Worm (Caenorhabditis elegans) whole organism, L4 larva: ENCODE measurements around the gene mep-1.
A peak's percentile ranks its signal among the peaks of the same experiment; 100 is the strongest.

ENCODE experiments used
- F37D6.2 ChIP-seq: sonication (generic microtip); optimal IDR thresholded peaks from 2 replicates; lab custom pipeline; 2016; ENCODE audit warnings: mild to moderate bottlenecking, missing genetic modification characterization, missing compliant biosample characterization
- aha-1 ChIP-seq: fragments of 150-350 bp; peaks from one replicate; lab custom pipeline; 2014; ENCODE audit warnings: missing biosample characterization, missing genetic modification characterization
- ceh-28 ChIP-seq: fragments of 150-350 bp; optimal IDR thresholded peaks from 2 replicates; lab custom pipeline; 2014; ENCODE audit warnings: missing biosample characterization, missing genetic modification reagents, missing genetic modification characterization
- daf-19 ChIP-seq: fragments of 200-800 bp; sonication (Bioruptor generic); conservative IDR thresholded peaks from 2 replicates; pipeline ENCODE4 v1.3.6; 2022; ENCODE audit warnings: missing genetic modification characterization, missing compliant biosample characterization
- mxl-3 ChIP-seq: fragments of 200-800 bp; sonication (Bioruptor generic); optimal IDR thresholded peaks from 2 replicates; lab custom pipeline; 2018; ENCODE audit warnings: mild to moderate bottlenecking, missing genetic modification characterization, missing compliant biosample characterization
- tag-97 ChIP-seq: fragments of 200-800 bp; sonication (Bioruptor generic); IDR thresholded peaks from 2 replicates; pipeline ENCODE4 v1.3.6; 2022; ENCODE audit warnings: missing genetic modification characterization, missing compliant biosample characterization
- unc-62 ChIP-seq, 3 experiments: fragments of 150-350 bp in 1 of 3; sonication (generic microtip); optimal IDR thresholded peaks in 2 of 3; peaks in 1 of 3; 1 replicate in 1 of 3; 2 replicates in 2 of 3; lab custom pipeline; 2014 to 2017; ENCODE audit warnings: missing biosample characterization in 3 of 3, missing genetic modification characterization in 3 of 3, missing genetic modification reagents in 3 of 3, missing genotype in 1 of 3
- zfp-2 ChIP-seq: sonication (generic microtip); optimal IDR thresholded peaks from 2 replicates; lab custom pipeline; 2016; ENCODE audit warnings: mild to moderate bottlenecking, missing genetic modification characterization, missing compliant biosample characterization

Gene mep-1

ce11 chrIV:11572524-11572923 is 48.1 kb downstream of the mep-1 start:
- TF ChIP-seq mxl-3: peak; percentile 17
- no peak for TF ChIP-seq tag-97 (GFP tag; lab: Robert Waterston, UW)

ce11 chrIV:11574331-11574730 is 49.9 kb downstream of the mep-1 start:
- no peak for TF ChIP-seq F37D6.2 (tag; lab: Kevin White, UChicago)
- TF ChIP-seq ceh-28 (tag; lab: Kevin White, UChicago): no peak
- no peak for TF ChIP-seq daf-19 (GFP tag; lab: Robert Waterston, UW)
- peak; percentile 95 for TF ChIP-seq aha-1 (tag; lab: Kevin White, UChicago)
- TF ChIP-seq unc-62 (GFP tag; optimal IDR thresholded peaks at IDR 0.05 in 1 of 2; lab: Kevin White, UChicago): peak in 1 of 2 experiments; percentile 84
- TF ChIP-seq unc-62 (tag; optimal IDR thresholded peaks at IDR 0.05; lab: Kevin White, UChicago): no peak
- TF ChIP-seq zfp-2 (tag; lab: Kevin White, UChicago): no peak
